Fruit fly (Drosophila melanogaster): ENCODE measurements around the gene CG31199.

CG31199 gene

DNA sequence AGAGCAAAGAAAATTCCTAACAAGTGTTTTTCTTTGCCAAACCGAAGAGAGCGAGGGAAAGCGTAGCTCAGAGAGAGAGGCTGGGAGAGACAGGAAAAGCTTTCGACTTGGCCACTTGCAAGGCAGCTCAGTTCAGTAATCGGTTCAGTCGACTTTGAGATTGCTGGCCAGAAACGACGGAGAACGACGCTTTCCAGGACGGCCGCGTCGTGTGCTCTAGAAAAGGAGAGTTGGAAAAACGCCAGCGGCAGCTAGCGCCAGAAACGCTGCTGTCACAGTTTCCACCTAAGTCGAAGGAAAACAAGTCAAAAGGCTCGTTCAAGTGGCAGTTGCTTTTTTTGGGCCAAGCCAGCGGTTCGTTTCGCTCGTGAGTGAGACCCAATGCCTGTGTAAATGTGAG lies 3.7 kb downstream of the CG31199 start, which contains the start of gene CG42322:
Gene CG42322 (plus strand): TSS at position 138 of the 400 bp plus-strand sequence.
- TF ChIP-seq CG8478 (optimal IDR thresholded peaks at IDR 0.05), result no peak
- no peak for TF ChIP-seq psq (optimal IDR thresholded peaks at IDR 0.05)
- TF ChIP-seq Dll (optimal IDR thresholded peaks at IDR 0.05), result no peak
- TF ChIP-seq EcR (GFP tag; optimal IDR thresholded peaks at IDR 0.05), result no peak
- no peak for TF ChIP-seq usp (GFP tag; optimal IDR thresholded peaks at IDR 0.05)

DNA sequence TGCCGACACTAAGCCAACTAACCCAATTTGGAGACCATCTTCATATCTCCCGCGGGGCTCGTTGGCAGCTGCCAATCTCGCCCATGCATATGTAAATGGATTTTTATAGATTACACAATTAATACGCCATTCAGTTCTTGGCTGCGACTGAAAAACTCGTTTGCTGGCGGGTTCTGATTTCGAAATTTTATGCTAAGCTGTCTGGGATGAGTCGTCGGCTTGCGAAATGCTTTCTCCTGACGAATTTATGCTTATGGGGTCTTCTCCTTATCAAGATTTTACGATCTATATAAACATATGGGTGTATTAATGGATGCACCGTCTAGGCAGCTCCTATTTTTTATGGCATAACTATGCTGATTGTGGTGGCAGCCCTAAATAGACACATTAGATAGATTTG lies 4.7 kb downstream of the CG31199 start, which contains the start of gene CG17267:
Gene CG17267 (minus strand): TSS at position 101 of the 400 bp plus-strand sequence.
- TF ChIP-seq CG8478 (optimal IDR thresholded peaks at IDR 0.05) (no peak), Dll (optimal IDR thresholded peaks at IDR 0.05) (no peak), usp (GFP tag; optimal IDR thresholded peaks at IDR 0.05) (no peak), pan (optimal IDR thresholded peaks at IDR 0.05) (no peak), EcR (GFP tag; optimal IDR thresholded peaks at IDR 0.05) (no peak), psq (optimal IDR thresholded peaks at IDR 0.05) (no peak)

DNA sequence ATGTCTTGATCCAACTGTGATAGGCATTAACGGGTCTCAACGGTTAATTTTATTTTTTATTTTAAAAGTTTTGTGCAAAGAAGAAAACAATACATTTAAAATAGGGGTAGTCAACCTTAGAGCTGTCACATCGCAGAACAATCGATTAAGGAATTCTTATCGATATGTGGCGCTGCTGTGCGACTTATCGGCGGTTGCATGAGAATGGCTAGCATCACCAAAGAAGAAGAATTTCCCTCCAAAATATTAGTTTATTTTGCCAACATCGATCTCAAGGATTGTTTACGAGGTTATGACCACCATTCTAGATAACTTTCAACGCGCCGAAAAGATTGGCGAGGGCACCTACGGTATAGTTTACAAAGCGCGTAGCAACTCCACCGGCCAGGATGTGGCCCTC lies 8.3 kb downstream of the CG31199 start, which contains the start of gene Cdk2:
Gene Cdk2 (plus strand): TSS at position 219 of the 400 bp plus-strand sequence.
- TF ChIP-seq CG8478 (optimal IDR thresholded peaks at IDR 0.05) (no peak), psq (optimal IDR thresholded peaks at IDR 0.05) (no peak), EcR (GFP tag; optimal IDR thresholded peaks at IDR 0.05) (no peak), usp (GFP tag; optimal IDR thresholded peaks at IDR 0.05) (no peak), Dll (optimal IDR thresholded peaks at IDR 0.05) (no peak), pan (optimal IDR thresholded peaks at IDR 0.05) (no peak)

DNA sequence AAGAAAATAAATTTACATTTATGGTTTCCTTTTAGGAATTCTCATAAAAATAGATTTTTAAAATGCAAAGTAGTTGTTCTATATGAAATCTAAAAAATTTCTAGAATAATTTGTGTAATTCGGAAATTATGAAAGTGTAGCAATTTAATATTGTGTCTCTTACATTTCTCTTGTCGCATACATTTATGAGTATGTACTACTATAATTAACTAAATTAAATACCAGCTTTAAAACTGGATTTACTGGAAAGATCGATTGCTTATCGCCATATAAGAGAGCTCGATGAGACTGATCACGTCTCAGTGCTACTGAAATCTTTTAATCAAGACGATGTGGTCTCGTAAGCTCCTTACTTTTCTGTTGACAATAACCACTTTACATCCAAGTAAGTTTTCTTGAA lies 12.3 kb downstream of the CG31199 start, which contains the start of gene CG31205:
Gene CG31205 (plus strand): TSS at position 301 of the 400 bp plus-strand sequence.
- TF ChIP-seq Dll (optimal IDR thresholded peaks at IDR 0.05) (no peak), EcR (GFP tag; optimal IDR thresholded peaks at IDR 0.05) (no peak), CG8478 (optimal IDR thresholded peaks at IDR 0.05) (no peak), psq (optimal IDR thresholded peaks at IDR 0.05) (no peak), usp (GFP tag; optimal IDR thresholded peaks at IDR 0.05) (no peak), pan (optimal IDR thresholded peaks at IDR 0.05) (no peak)

DNA sequence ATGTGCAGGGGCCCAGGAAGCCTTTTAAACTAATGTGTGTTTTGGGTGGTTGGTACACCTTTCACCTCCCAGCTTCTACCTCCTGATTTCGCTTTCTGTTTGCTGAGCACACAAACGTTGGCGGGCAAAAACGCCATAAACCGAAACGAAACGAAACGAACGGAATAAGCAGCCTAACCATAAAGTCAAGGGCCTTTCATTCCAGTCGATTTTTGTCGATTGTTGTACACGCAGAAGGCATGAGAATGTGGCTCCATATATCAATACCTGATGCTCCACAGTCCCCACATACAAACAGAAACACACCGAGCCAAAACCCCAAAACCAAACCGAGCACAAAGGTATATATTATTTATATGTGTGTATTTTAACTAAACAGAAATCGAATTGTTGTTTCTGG lies 20.2 kb downstream of the CG31199 start:
- TF ChIP-seq CG8478 (optimal IDR thresholded peaks at IDR 0.05) (no peak), usp (GFP tag; optimal IDR thresholded peaks at IDR 0.05) (no peak), EcR (GFP tag; optimal IDR thresholded peaks at IDR 0.05) (no peak), pan (optimal IDR thresholded peaks at IDR 0.05) (no peak), Dll (optimal IDR thresholded peaks at IDR 0.05) (no peak), psq (optimal IDR thresholded peaks at IDR 0.05) (no peak)

DNA sequence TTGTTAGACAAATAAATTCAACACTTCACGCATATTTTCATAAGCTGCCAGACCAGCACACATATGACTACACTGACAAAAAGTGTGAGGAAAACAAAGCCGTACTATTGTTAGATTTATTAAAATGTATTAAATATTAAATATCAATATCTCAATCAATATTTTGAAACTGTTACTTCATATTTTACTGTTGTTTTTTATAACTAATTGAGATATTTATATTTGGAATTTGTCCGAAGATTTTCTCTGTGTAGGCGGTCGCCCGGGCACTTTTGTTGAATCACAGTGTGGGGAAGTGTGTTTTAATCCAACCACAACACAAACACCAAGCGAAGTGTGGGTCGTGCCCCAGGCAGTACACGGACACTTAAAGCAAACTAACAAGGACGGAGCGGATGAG lies 24.4 kb downstream of the CG31199 start:
- TF ChIP-seq psq (optimal IDR thresholded peaks at IDR 0.05) (no peak), usp (GFP tag; optimal IDR thresholded peaks at IDR 0.05) (no peak), Dll (optimal IDR thresholded peaks at IDR 0.05) (no peak), EcR (GFP tag; optimal IDR thresholded peaks at IDR 0.05) (no peak), CG8478 (optimal IDR thresholded peaks at IDR 0.05) (no peak), pan (optimal IDR thresholded peaks at IDR 0.05) (no peak)

DNA sequence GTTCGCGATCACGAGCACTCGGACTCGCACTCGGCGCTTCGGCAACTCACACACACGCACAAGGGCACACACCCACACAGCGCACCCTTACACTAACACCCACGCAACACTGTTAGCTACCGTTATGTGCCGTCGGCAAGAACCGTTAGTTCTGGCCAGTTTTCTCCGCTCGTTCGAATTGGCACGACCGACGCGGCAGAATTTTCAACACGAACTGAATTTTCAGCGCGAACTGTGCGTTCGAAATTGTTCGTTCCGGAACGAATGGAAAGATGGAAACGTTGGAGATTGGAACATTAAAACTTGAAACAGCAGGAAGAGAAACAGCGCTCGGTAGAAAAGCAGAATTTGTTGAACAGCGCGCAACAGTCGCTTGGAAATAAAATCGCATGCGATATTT lies 29.3 kb downstream of the CG31199 start, which contains the start of gene Oamb:
Gene Oamb (minus strand): TSS at position 218 of the 400 bp plus-strand sequence.
- TF ChIP-seq pan (optimal IDR thresholded peaks at IDR 0.05) (no peak), CG8478 (optimal IDR thresholded peaks at IDR 0.05) (no peak), EcR (GFP tag; optimal IDR thresholded peaks at IDR 0.05) (no peak), usp (GFP tag; optimal IDR thresholded peaks at IDR 0.05) (no peak), psq (optimal IDR thresholded peaks at IDR 0.05) (no peak), Dll (optimal IDR thresholded peaks at IDR 0.05) (no peak)

Data from whole organism.